Fruit fly (Drosophila melanogaster) whole organism, embryonic: ENCODE data around the gene EMC6.

ENCODE experiments used
- Antp ChIP-seq: fragments of 200-800 bp; sonication (Bioruptor generic); optimal IDR thresholded peaks from 3 replicates; lab custom pipeline; 2016; ENCODE audit warnings: missing biosample characterization, missing genetic modification characterization
- BEAF-32 ChIP-seq: fragments of 200-800 bp; sonication (Bioruptor generic); optimal IDR thresholded peaks from 3 replicates; lab custom pipeline; 2017; ENCODE audit warnings: missing biosample characterization, missing genetic modification characterization, mild to moderate bottlenecking, moderate library complexity, missing genetic modification reagents
- CG10147 ChIP-seq: fragments of 200-800 bp; sonication (Bioruptor generic); optimal IDR thresholded peaks from 2 replicates; lab custom pipeline; 2019; ENCODE audit warnings: missing biosample characterization, mild to moderate bottlenecking, missing genetic modification characterization, moderate library complexity
- CG10209 ChIP-seq: fragments of 200-800 bp; sonication (Bioruptor generic); optimal IDR thresholded peaks from 3 replicates; lab custom pipeline; 2017; ENCODE audit warnings: missing biosample characterization, mild to moderate bottlenecking, missing genetic modification characterization, missing genetic modification reagents
- CG1024 ChIP-seq: fragments of 200-800 bp; sonication (Bioruptor generic); IDR thresholded peaks from 2 replicates; pipeline ENCODE4 v1.3.6; 2022; ENCODE audit warnings: missing biosample characterization, missing genetic modification characterization
- CG10267 ChIP-seq: fragments of 200-800 bp; sonication (Bioruptor generic); optimal IDR thresholded peaks from 2 replicates; lab custom pipeline; 2018; ENCODE audit warnings: missing biosample characterization, mild to moderate bottlenecking, missing genetic modification characterization, moderate library complexity
- CG10654 ChIP-seq: fragments of 200-800 bp; sonication (Bioruptor generic); optimal IDR thresholded peaks from 2 replicates; lab custom pipeline; 2016; ENCODE audit warnings: missing biosample characterization, missing genetic modification characterization
- CG10979 ChIP-seq: fragments of 200-800 bp; sonication (Bioruptor generic); optimal IDR thresholded peaks from 2 replicates; lab custom pipeline; 2018; ENCODE audit warnings: missing biosample characterization, mild to moderate bottlenecking, missing genetic modification characterization, moderate library complexity
- CG11560 ChIP-seq: fragments of 200-800 bp; sonication (Bioruptor generic); IDR thresholded peaks from 3 replicates; pipeline ENCODE4 v1.3.6; 2022; ENCODE audit warnings: missing biosample characterization, missing genetic modification characterization
- CG12769 ChIP-seq: fragments of 200-800 bp; sonication (Bioruptor generic); optimal IDR thresholded peaks from 2 replicates; lab custom pipeline; 2019; ENCODE audit warnings: missing biosample characterization, mild to moderate bottlenecking, missing genetic modification characterization, moderate library complexity
- CG14667 ChIP-seq: fragments of 200-800 bp; sonication (Bioruptor generic); IDR thresholded peaks from 2 replicates; pipeline ENCODE4 v1.3.6; 2022; ENCODE audit warnings: missing biosample characterization, missing genetic modification characterization
- CG15269 ChIP-seq: fragments of 200-800 bp; sonication (Bioruptor generic); optimal IDR thresholded peaks from 2 replicates; lab custom pipeline; 2018; ENCODE audit warnings: missing biosample characterization, mild to moderate bottlenecking, missing genetic modification characterization, moderate library complexity
- CG16779 ChIP-seq: fragments of 200-800 bp; sonication (Bioruptor generic); IDR thresholded peaks from 2 replicates; pipeline ENCODE4 v1.3.6; 2022; ENCODE audit warnings: missing biosample characterization, missing genetic modification characterization
- CG16813 ChIP-seq: fragments of 200-800 bp; sonication (Bioruptor generic); IDR thresholded peaks from 3 replicates; pipeline ENCODE4 v1.3.6; 2022; ENCODE audit warnings: missing biosample characterization, missing genetic modification characterization; ENCODE audit not compliant: partially characterized antibody
- CG17568 ChIP-seq: fragments of 200-800 bp; sonication (Bioruptor generic); optimal IDR thresholded peaks from 2 replicates; lab custom pipeline; 2018; ENCODE audit warnings: missing biosample characterization, mild to moderate bottlenecking, missing genetic modification characterization, moderate library complexity
- CG2712 ChIP-seq: fragments of 200-800 bp; optimal IDR thresholded peaks from 3 replicates; lab custom pipeline; 2019; ENCODE audit warnings: missing biosample characterization, mild to moderate bottlenecking, missing genetic modification characterization, moderate library complexity
- CG32767 ChIP-seq: fragments of 200-800 bp; sonication (Bioruptor generic); IDR thresholded peaks from 2 replicates; pipeline ENCODE4 v1.3.6; 2022; ENCODE audit warnings: missing biosample characterization, missing genetic modification characterization
- CG4707 ChIP-seq: fragments of 200-800 bp; sonication (Bioruptor generic); optimal IDR thresholded peaks from 2 replicates; lab custom pipeline; 2018; ENCODE audit warnings: missing biosample characterization, mild to moderate bottlenecking, missing genetic modification characterization, moderate library complexity
- CG7839 ChIP-seq: fragments of 200-800 bp; sonication (Bioruptor generic); optimal IDR thresholded peaks from 3 replicates; lab custom pipeline; 2018; ENCODE audit warnings: missing biosample characterization, mild to moderate bottlenecking, missing genetic modification characterization, moderate library complexity
- CG7987 ChIP-seq: fragments of 200-800 bp; sonication (Bioruptor generic); optimal IDR thresholded peaks from 2 replicates; lab custom pipeline; 2018; ENCODE audit warnings: missing biosample characterization, mild to moderate bottlenecking, missing genetic modification characterization, moderate library complexity
- Dip2 ChIP-seq: fragments of 200-800 bp; sonication (Bioruptor generic); IDR thresholded peaks from 2 replicates; pipeline ENCODE4 v1.3.6; 2022; ENCODE audit warnings: missing biosample characterization, missing genetic modification characterization
- E2f1 ChIP-seq: fragments of 200-800 bp; sonication (Bioruptor generic); IDR thresholded peaks from 2 replicates; pipeline ENCODE4 v1.3.6; 2022; ENCODE audit warnings: missing biosample characterization, missing genetic modification characterization
- Eip74EF ChIP-seq, 2 experiments: fragments of 200-800 bp in 1 of 2; fragments of >200 bp in 1 of 2; sonication (Bioruptor generic) in 1 of 2; optimal IDR thresholded peaks; 2 replicates each; lab custom pipeline; 2017 to 2019; ENCODE audit warnings: missing biosample characterization in 2 of 2, missing genetic modification characterization in 2 of 2, mild to moderate bottlenecking in 1 of 2, moderate library complexity in 1 of 2
- Pdp1 ChIP-seq, 2 experiments: fragments of 200-800 bp; sonication (Bioruptor generic); optimal IDR thresholded peaks; 3 replicates each; lab custom pipeline; 2016; ENCODE audit warnings: missing biosample characterization in 2 of 2, missing genetic modification characterization in 2 of 2, mild to moderate bottlenecking in 1 of 2, moderate library complexity in 1 of 2
- Sox102F ChIP-seq: fragments of 200-800 bp; sonication (Bioruptor generic); optimal IDR thresholded peaks from 2 replicates; lab custom pipeline; 2018; ENCODE audit warnings: missing biosample characterization, mild to moderate bottlenecking, missing genetic modification characterization, moderate library complexity
- TFAM ChIP-seq: fragments of 200-800 bp; sonication (Bioruptor generic); optimal IDR thresholded peaks from 2 replicates; lab custom pipeline; 2017; ENCODE audit warnings: missing biosample characterization, missing genetic modification characterization, inconsistent platforms
- Taf1 ChIP-seq: fragments of 200-800 bp; sonication (Bioruptor generic); IDR thresholded peaks from 2 replicates; pipeline ENCODE4 v1.3.6; 2022; ENCODE audit warnings: missing biosample characterization, missing genetic modification characterization
- abd-A ChIP-seq: fragments of 200-800 bp; sonication (Bioruptor generic); optimal IDR thresholded peaks from 3 replicates; lab custom pipeline; 2019; ENCODE audit warnings: missing biosample characterization, mild to moderate bottlenecking, missing genetic modification characterization, moderate library complexity
- bab2 ChIP-seq: fragments of 200-800 bp; sonication (Bioruptor generic); optimal IDR thresholded peaks from 2 replicates; lab custom pipeline; 2016; ENCODE audit warnings: missing biosample characterization, missing genetic modification characterization
- cg ChIP-seq: fragments of 200-800 bp; sonication (Bioruptor generic); optimal IDR thresholded peaks from 3 replicates; lab custom pipeline; 2019; ENCODE audit warnings: missing biosample characterization, mild to moderate bottlenecking, missing genetic modification characterization, moderate library complexity
- chinmo ChIP-seq: fragments of 200-800 bp; sonication (Bioruptor generic); IDR thresholded peaks from 4 replicates; pipeline ENCODE4 v1.3.6; 2022; ENCODE audit warnings: missing biosample characterization, missing genetic modification characterization; ENCODE audit not compliant: partially characterized antibody
- cwo ChIP-seq: fragments of 200-800 bp; sonication (Bioruptor generic); optimal IDR thresholded peaks from 3 replicates; lab custom pipeline; 2017; ENCODE audit warnings: missing biosample characterization, missing genetic modification characterization, mild to moderate bottlenecking, moderate library complexity, missing genetic modification reagents
- dimm ChIP-seq: fragments of 200-800 bp; sonication (Bioruptor generic); IDR thresholded peaks from 2 replicates; pipeline ENCODE4 v1.3.6; 2022; ENCODE audit warnings: missing biosample characterization, missing genetic modification characterization
- fd96Cb ChIP-seq: fragments of 200-800 bp; sonication (Bioruptor generic); optimal IDR thresholded peaks from 2 replicates; lab custom pipeline; 2018; ENCODE audit warnings: missing biosample characterization, mild to moderate bottlenecking, missing genetic modification characterization, moderate library complexity
- fru ChIP-seq: fragments of >200 bp; optimal IDR thresholded peaks from 2 replicates; lab custom pipeline; 2017
- grn ChIP-seq: fragments of 200-800 bp; sonication (Bioruptor generic); optimal IDR thresholded peaks from 3 replicates; lab custom pipeline; 2017; ENCODE audit warnings: missing biosample characterization, missing genetic modification characterization
- kay ChIP-seq: fragments of 200-800 bp; sonication (Bioruptor generic); optimal IDR thresholded peaks from 2 replicates; lab custom pipeline; 2016; ENCODE audit warnings: missing biosample characterization, missing genetic modification characterization
- nmo ChIP-seq: fragments of 200-800 bp; sonication (Bioruptor generic); optimal IDR thresholded peaks from 2 replicates; lab custom pipeline; 2018; ENCODE audit warnings: missing biosample characterization, mild to moderate bottlenecking, missing genetic modification characterization, moderate library complexity
- prd ChIP-seq, 3 experiments: fragments of >200 bp in 2 of 3; fragments of 200-800 bp in 1 of 3; sonication (Bioruptor generic) in 1 of 3; optimal IDR thresholded peaks in 2 of 3; IDR thresholded peaks in 1 of 3; 2 replicates in 2 of 3; 3 replicates in 1 of 3; pipeline versions ENCODE4 v1.3.6 to Lab custom; 2017 to 2022; ENCODE audit warnings: missing biosample characterization in 1 of 3, missing genetic modification characterization in 1 of 3
- sd ChIP-seq: fragments of 200-800 bp; sonication (Bioruptor generic); optimal IDR thresholded peaks from 3 replicates; lab custom pipeline; 2018; ENCODE audit warnings: missing biosample characterization, mild to moderate bottlenecking, missing genetic modification characterization, moderate library complexity
- sens ChIP-seq: fragments of 200-800 bp; sonication (Bioruptor generic); peaks from one replicate; lab custom pipeline; 2016; ENCODE audit warnings: missing biosample characterization, missing genetic modification characterization
- slp2 ChIP-seq: fragments of 200-800 bp; sonication (Bioruptor generic); optimal IDR thresholded peaks from 2 replicates; lab custom pipeline; 2016; ENCODE audit warnings: missing biosample characterization, missing genetic modification characterization
- sob ChIP-seq: fragments of 200-800 bp; sonication (Bioruptor generic); IDR thresholded peaks from 2 replicates; pipeline ENCODE4 v1.3.6; 2022; ENCODE audit warnings: missing biosample characterization, missing genetic modification characterization
- stwl ChIP-seq: fragments of 200-800 bp; sonication (Bioruptor generic); optimal IDR thresholded peaks from 3 replicates; lab custom pipeline; 2018; ENCODE audit warnings: missing biosample characterization, mild to moderate bottlenecking, missing genetic modification characterization, moderate library complexity
- trh ChIP-seq: fragments of 200-800 bp; sonication (Bioruptor generic); optimal IDR thresholded peaks from 2 replicates; lab custom pipeline; 2016; ENCODE audit warnings: missing biosample characterization, missing genetic modification characterization
- tup ChIP-seq: fragments of 200-800 bp; sonication (Bioruptor generic); optimal IDR thresholded peaks from 2 replicates; lab custom pipeline; 2016; ENCODE audit warnings: missing biosample characterization, mild to moderate bottlenecking, missing genetic modification characterization, moderate library complexity
- vvl ChIP-seq: fragments of 200-800 bp; sonication (Bioruptor generic); IDR thresholded peaks from 2 replicates; pipeline ENCODE4 v1.3.6; 2022; ENCODE audit warnings: missing biosample characterization, missing genetic modification characterization
- wor ChIP-seq: fragments of 200-800 bp; sonication (Bioruptor generic); IDR thresholded peaks from 2 replicates; pipeline ENCODE4 v1.3.6; 2022; ENCODE audit warnings: missing biosample characterization, missing genetic modification characterization
- z ChIP-seq: fragments of 200-800 bp; sonication (Bioruptor generic); IDR thresholded peaks from 3 replicates; pipeline ENCODE4 v1.3.6; 2022; ENCODE audit warnings: missing biosample characterization, missing genetic modification characterization

EMC6 gene

DNA sequence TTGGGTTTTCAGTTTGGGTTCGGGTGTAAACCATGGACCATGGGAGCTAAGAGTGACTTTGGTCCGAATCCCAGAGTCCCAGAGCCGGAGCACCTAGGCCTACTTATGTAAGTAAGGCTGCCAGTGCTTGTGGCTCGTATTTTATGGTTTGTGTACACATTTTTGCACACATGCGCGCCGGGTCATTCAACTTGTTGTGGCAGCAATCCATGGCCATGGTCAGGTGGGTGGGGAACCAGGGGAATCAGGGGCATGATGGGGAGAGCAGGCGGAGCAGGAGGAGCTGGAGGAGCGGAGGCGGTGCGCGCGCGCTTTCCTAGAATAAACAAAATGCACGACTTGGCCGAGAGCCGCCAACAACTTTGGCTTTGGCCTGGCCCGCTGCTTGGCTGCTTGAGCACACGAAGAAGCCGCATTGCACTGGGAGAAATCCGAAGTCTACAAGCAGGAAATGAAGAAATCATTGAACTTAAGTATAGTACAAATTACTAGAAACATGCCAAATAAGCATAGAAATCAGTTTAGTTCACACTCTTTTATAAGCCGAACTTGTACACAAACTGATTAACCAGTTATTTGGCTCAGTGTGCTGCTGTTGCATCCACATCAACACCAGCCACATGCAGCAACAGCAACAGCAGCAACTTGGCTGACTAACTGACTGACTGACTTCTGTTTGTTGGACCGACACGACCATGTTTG is 14.9 kb downstream of the EMC6 start (continued):
- TF ChIP-seq E2f1 (GFP tag; lab: Robert Waterston, UW) (no peak), wor (GFP tag; lab: Robert Waterston, UW) (no peak), fd96Cb (tag; lab: Kevin White, UChicago) (no peak), bab2 (GFP tag; lab: Kevin White, UChicago) (no peak), CG7839 (tag; lab: Kevin White, UChicago) (no peak), CG32767 (GFP tag; lab: Robert Waterston, UW) (no peak), BEAF-32 (GFP tag; lab: Kevin White, UChicago) (no peak), tup (GFP tag; lab: Kevin White, UChicago) (no peak), dimm (GFP tag; lab: Robert Waterston, UW) (no peak), fru (no peak), sob (GFP tag; lab: Robert Waterston, UW) (no peak), CG7987 (no peak), kay (GFP tag; lab: Kevin White, UChicago) (no peak), trh (GFP tag; lab: Kevin White, UChicago) (no peak), CG11560 (tag; lab: Robert Waterston, UW) (no peak), Antp (no peak), prd (optimal IDR thresholded peaks at IDR 0.05; lab: Kevin White, UChicago) (no peak), prd (GFP tag; IDR thresholded peaks at IDR 0.05; lab: Robert Waterston, UW) (peak; percentile 45; the same call in 1 of the 3 replicates), Taf1 (GFP tag; lab: Robert Waterston, UW) (no peak), CG4707 (GFP tag; lab: Kevin White, UChicago) (no peak), z (GFP tag; lab: Robert Waterston, UW) (no peak), CG16779 (GFP tag; lab: Robert Waterston, UW) (no peak), CG17568 (GFP tag; lab: Kevin White, UChicago) (no peak), stwl (tag; lab: Kevin White, UChicago) (no peak), vvl (GFP tag; lab: Robert Waterston, UW) (0 out of 2 replicates have a peak, but pooled peaks have one; percentile 27), TFAM (GFP tag; lab: Kevin White, UChicago) (no peak), CG1024 (GFP tag; lab: Robert Waterston, UW) (no peak), sens (peak; percentile 16), CG16813 (GFP tag; lab: Robert Waterston, UW) (no peak), grn (GFP tag; lab: Kevin White, UChicago) (no peak), CG10267 (no peak), CG10654 (no peak), Dip2 (no peak), CG10209 (GFP tag; lab: Kevin White, UChicago) (no peak), CG12769 (tag; lab: Kevin White, UChicago) (no peak), CG10979 (tag; lab: Kevin White, UChicago) (peak; percentile 40), nmo (GFP tag; lab: Kevin White, UChicago) (peak; percentile 9), CG14667 (no peak)

DNA sequence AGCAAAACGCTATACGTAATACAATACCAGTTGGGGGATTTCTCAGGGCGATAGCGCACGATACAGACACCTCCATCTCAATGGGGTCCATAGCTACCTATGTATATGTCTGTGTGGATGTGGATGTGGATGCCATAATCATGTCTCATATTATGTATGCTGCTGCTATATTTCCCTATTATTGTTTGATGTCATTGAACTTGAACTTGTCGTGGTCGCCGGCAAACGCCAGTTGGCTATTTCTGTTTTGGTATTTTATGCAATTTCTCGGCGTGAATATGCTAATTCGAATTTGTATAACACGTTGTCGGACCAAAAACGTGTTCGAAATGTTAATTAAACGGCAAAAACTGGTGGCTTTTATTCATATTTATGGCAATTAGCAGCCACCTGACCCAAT is 19.1 kb downstream of the EMC6 start:
- TF ChIP-seq CG12769 (tag; lab: Kevin White, UChicago) (peak; percentile 59), Pdp1 (GFP tag; optimal IDR thresholded peaks at IDR 0.05; lab: Kevin White, UChicago) (peak in 1 of 2 experiments; percentile 64), abd-A (peak; percentile 73), Sox102F (GFP tag; lab: Kevin White, UChicago) (peak; percentile 1), vvl (GFP tag; lab: Robert Waterston, UW) (peak; percentile 80), CG10147 (GFP tag; lab: Kevin White, UChicago) (no peak), slp2 (GFP tag; lab: Kevin White, UChicago) (no peak), cg (peak; percentile 3), chinmo (GFP tag; lab: Robert Waterston, UW) (peak; percentile 90; the same call in 2 of the 4 replicates), sd (tag; lab: Kevin White, UChicago) (peak; percentile 81), CG10209 (GFP tag; lab: Kevin White, UChicago) (no peak), Eip74EF (GFP tag; optimal IDR thresholded peaks at IDR 0.05; lab: Kevin White, UChicago) (peak in 1 of 2 experiments; percentile 75), CG2712 (tag; lab: Kevin White, UChicago) (no peak), cwo (GFP tag; lab: Kevin White, UChicago) (peak; percentile 55), CG15269 (tag; lab: Kevin White, UChicago) (peak; percentile 38)
